Worm (Caenorhabditis elegans): ENCODE data around the gene DC2.5.

Gene DC2.5

ce11 chrV:185694-186217 lies 26.8 kb downstream of the DC2.5 start, which contains the start of gene arid-1 (continued):
- TF ChIP-seq F49E8.2 (tag; optimal IDR thresholded peaks at IDR 0.05; ENCODE audit: borderline replicate concordance) (peak; percentile 23), aha-1 (tag) (peak; percentile 55), fkh-10 (GFP tag; optimal IDR thresholded peaks at IDR 0.05) (peak; percentile 39), hmg-1.1 (GFP tag; IDR thresholded peaks at IDR 0.05) (peak; percentile 78)

ce11 chrV:185124-185523 lies 27.5 kb downstream of the DC2.5 start:
- no peak for TF ChIP-seq lir-3 (tag; optimal IDR thresholded peaks at IDR 0.05)
- no peak for TF ChIP-seq ctbp-1 (GFP tag; IDR thresholded peaks at IDR 0.05)
- TF ChIP-seq F37D6.2 (tag; optimal IDR thresholded peaks at IDR 0.05), result no peak
- TF ChIP-seq dmd-6 (GFP tag; IDR thresholded peaks at IDR 0.05), result no peak
- no peak for TF ChIP-seq gei-8 (GFP tag; optimal IDR thresholded peaks at IDR 0.05)
- TF ChIP-seq mdl-1 (tag; optimal IDR thresholded peaks at IDR 0.05), result no peak
- no peak for TF ChIP-seq saeg-2 (GFP tag; IDR thresholded peaks at IDR 0.05)
- no peak for TF ChIP-seq nhr-102 (tag; optimal IDR thresholded peaks at IDR 0.05)
- no peak for TF ChIP-seq mdt-29 (GFP tag; IDR thresholded peaks at IDR 0.05)
- no peak for TF ChIP-seq nhr-111 (GFP tag; optimal IDR thresholded peaks at IDR 0.05)
- no peak for TF ChIP-seq ceh-32 (tag; optimal IDR thresholded peaks at IDR 0.05; ENCODE audit: poor library complexity)
- no peak for TF ChIP-seq madf-5 (GFP tag; IDR thresholded peaks at IDR 0.05)
- TF ChIP-seq lsy-2 (tag; optimal IDR thresholded peaks at IDR 0.05), result no peak
- no peak for TF ChIP-seq daf-12 (tag; optimal IDR thresholded peaks at IDR 0.05)
- no peak for TF ChIP-seq hif-1 (tag; optimal IDR thresholded peaks at IDR 0.05)
- no peak for TF ChIP-seq R02D3.7 (tag; optimal IDR thresholded peaks at IDR 0.05)

ce11 chrV:176870-177467 lies 35.6 kb downstream of the DC2.5 start, which contains the start of gene cul-3:
TSS of gene cul-3 (plus strand) at chrV:177417.
- TF ChIP-seq Y5F2A.4 (GFP tag; optimal IDR thresholded peaks at IDR 0.05), result no peak
- no peak for TF ChIP-seq aha-1 (tag)
- no peak for TF ChIP-seq dmd-9 (GFP tag; IDR thresholded peaks at IDR 0.05)
- no peak for TF ChIP-seq tag-97 (GFP tag; IDR thresholded peaks at IDR 0.05)
- no peak for TF ChIP-seq daf-19 (GFP tag; conservative IDR thresholded peaks at IDR 0.05)
- no peak for TF ChIP-seq gei-8 (GFP tag; optimal IDR thresholded peaks at IDR 0.05)
- TF ChIP-seq lin-13 (GFP tag; optimal IDR thresholded peaks at IDR 0.05), result no peak
- TF ChIP-seq skn-1 (tag; optimal IDR thresholded peaks at IDR 0.05), result no peak
- TF ChIP-seq nhr-41 (GFP tag; IDR thresholded peaks at IDR 0.05), result no peak
- TF ChIP-seq ctbp-1 (GFP tag; IDR thresholded peaks at IDR 0.05), result no peak
- TF ChIP-seq pha-4 (GFP tag; IDR thresholded peaks at IDR 0.05), result no peak
- TF ChIP-seq pha-4 (tag; optimal IDR thresholded peaks at IDR 0.05), result no peak
- no peak for TF ChIP-seq madf-9 (GFP tag; conservative IDR thresholded peaks at IDR 0.05)
- peak; percentile 14 for TF ChIP-seq F49E8.2 (tag; optimal IDR thresholded peaks at IDR 0.05; ENCODE audit: borderline replicate concordance)
- TF ChIP-seq ama-1 (optimal IDR thresholded peaks at IDR 0.05), result peak; percentile 21
- no peak for TF ChIP-seq lim-7 (GFP tag; IDR thresholded peaks at IDR 0.05)
- TF ChIP-seq zip-2 (tag; optimal IDR thresholded peaks at IDR 0.05), result no peak
- TF ChIP-seq saeg-2 (GFP tag; IDR thresholded peaks at IDR 0.05), result no peak
- TF ChIP-seq Y75B8A.6 (GFP tag; IDR thresholded peaks at IDR 0.05), result no peak
- no peak for TF ChIP-seq lin-15B (tag; optimal IDR thresholded peaks at IDR 0.05)
- TF ChIP-seq ztf-7 (tag; optimal IDR thresholded peaks at IDR 0.05), result peak; percentile 17
- 0 out of 2 replicates have a peak, but pooled peaks have one; percentile 21 for TF ChIP-seq ceh-20 (GFP tag; IDR thresholded peaks at IDR 0.05)
- TF ChIP-seq lin-39 (tag; optimal IDR thresholded peaks at IDR 0.05), result no peak
- TF ChIP-seq spr-1 (tag; optimal IDR thresholded peaks at IDR 0.05), result no peak
- TF ChIP-seq snpc-4 (tag; optimal IDR thresholded peaks at IDR 0.05), result no peak
- no peak for TF ChIP-seq zfp-2 (tag; optimal IDR thresholded peaks at IDR 0.05)
- no peak for TF ChIP-seq hlh-11 (tag; optimal IDR thresholded peaks at IDR 0.05)
- no peak for TF ChIP-seq vab-7 (GFP tag; IDR thresholded peaks at IDR 0.05)
- TF ChIP-seq dmd-6 (GFP tag; IDR thresholded peaks at IDR 0.05), result peak; percentile 17; the same call in 1 of the 2 replicates
- no peak for TF ChIP-seq zag-1 (tag; optimal IDR thresholded peaks at IDR 0.05)
- TF ChIP-seq lsy-2 (tag; optimal IDR thresholded peaks at IDR 0.05), result peak in 1 of 2 experiments; percentile 68
- TF ChIP-seq D1046.2 (GFP tag; IDR thresholded peaks at IDR 0.05), result no peak
- peak; percentile 67 for TF ChIP-seq dpl-1 (GFP tag; optimal IDR thresholded peaks at IDR 0.05)
- no peak for TF ChIP-seq ceh-32 (tag; optimal IDR thresholded peaks at IDR 0.05; ENCODE audit: poor library complexity)
- TF ChIP-seq mdl-1 (tag; optimal IDR thresholded peaks at IDR 0.05), result no peak
- peak; percentile 27 for TF ChIP-seq jun-1 (tag; optimal IDR thresholded peaks at IDR 0.05)

Measured in whole organism, L4 larva.